Worm (Caenorhabditis elegans) whole organism, L4 larva: ENCODE results near the gene Y38E10A.2.

Experiments used
- spr-1 ChIP-seq: sonication (generic microtip); optimal IDR thresholded peaks from 2 replicates; lab custom pipeline; 2016; ENCODE audit warnings: mild to moderate bottlenecking, missing genetic modification characterization, missing compliant biosample characterization
- zfp-3 ChIP-seq: fragments of 200-800 bp; sonication (Bioruptor generic); conservative IDR thresholded peaks from 2 replicates; pipeline ENCODE4 v1.3.6; 2022; ENCODE audit warnings: missing genetic modification reagents, missing genetic modification characterization, missing compliant biosample characterization

DNA sequence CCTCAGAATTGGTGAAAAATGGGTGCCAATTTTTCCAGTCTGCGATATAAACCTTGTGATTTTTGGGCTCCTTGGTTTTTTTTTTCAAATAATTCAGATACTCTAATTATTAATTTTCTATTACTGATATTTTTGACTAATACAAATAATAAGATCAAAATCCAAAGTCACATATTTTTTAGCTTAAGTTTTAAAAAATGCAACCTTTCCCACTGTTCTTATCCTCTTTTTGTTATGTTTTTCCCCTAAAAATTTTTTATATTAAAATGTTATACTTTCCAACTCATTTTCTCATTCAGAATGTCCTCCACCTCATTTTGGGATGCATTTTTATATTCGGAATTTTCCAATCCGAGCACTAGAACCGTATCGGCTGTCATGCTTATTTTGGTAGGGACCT is 42.5 kb downstream of the Y38E10A.2 start, which contains the start of gene srx-120:
- TF ChIP-seq zfp-3 (no peak), spr-1 (tag; lab: Kevin White, UChicago) (no peak)
